Fruit fly (Drosophila melanogaster) whole organism, embryonic: Measurements from ENCODE around the gene CG13700.

Experiments
- ATbp ChIP-seq: fragments of 200-800 bp; sonication (Bioruptor generic); optimal IDR thresholded peaks from 2 replicates; lab custom pipeline; 2017; ENCODE audit warnings: missing biosample characterization, mild to moderate bottlenecking, missing genetic modification characterization, missing genetic modification reagents
- Blimp-1 ChIP-seq: fragments of 200-800 bp; sonication (Bioruptor generic); optimal IDR thresholded peaks from 3 replicates; lab custom pipeline; 2018; ENCODE audit warnings: missing biosample characterization, missing genetic modification characterization, mild to moderate bottlenecking, moderate library complexity, missing genetic modification reagents
- C15 ChIP-seq: fragments of 200-800 bp; sonication (Bioruptor generic); IDR thresholded peaks from 3 replicates; pipeline ENCODE4 v1.3.6; 2022; ENCODE audit warnings: missing biosample characterization, missing genetic modification characterization
- CG12942 ChIP-seq: fragments of 200-800 bp; sonication (Bioruptor generic); optimal IDR thresholded peaks from 3 replicates; lab custom pipeline; 2016; ENCODE audit warnings: missing biosample characterization, missing genetic modification characterization
- CG14710 ChIP-seq: fragments of 200-800 bp; sonication (Bioruptor generic); optimal IDR thresholded peaks from 3 replicates; lab custom pipeline; 2019; ENCODE audit warnings: missing biosample characterization, mild to moderate bottlenecking, missing genetic modification characterization, moderate library complexity
- CG14860 ChIP-seq: fragments of 200-800 bp; sonication (Bioruptor generic); IDR thresholded peaks from 3 replicates; pipeline ENCODE4 v1.3.6; 2022; ENCODE audit warnings: missing biosample characterization, missing genetic modification characterization; ENCODE audit not compliant: partially characterized antibody
- CG15479 ChIP-seq: fragments of 200-800 bp; sonication (Bioruptor generic); optimal IDR thresholded peaks from 3 replicates; lab custom pipeline; 2019; ENCODE audit warnings: missing biosample characterization, mild to moderate bottlenecking, missing genetic modification characterization, moderate library complexity
- CG1602 ChIP-seq: fragments of 200-800 bp; sonication (Bioruptor generic); optimal IDR thresholded peaks from 3 replicates; lab custom pipeline; 2016; ENCODE audit warnings: missing biosample characterization, missing genetic modification characterization
- CG17612 ChIP-seq: fragments of 200-800 bp; sonication (Bioruptor generic); IDR thresholded peaks from 2 replicates; pipeline ENCODE4 v1.3.6; 2022; ENCODE audit warnings: missing biosample characterization, missing genetic modification characterization
- CG17912 ChIP-seq: fragments of 200-800 bp; sonication (Bioruptor generic); optimal IDR thresholded peaks from 2 replicates; lab custom pipeline; 2018; ENCODE audit warnings: missing biosample characterization, mild to moderate bottlenecking, missing genetic modification characterization
- CG2678 ChIP-seq: fragments of 200-800 bp; sonication (Bioruptor generic); optimal IDR thresholded peaks from 3 replicates; lab custom pipeline; 2019; ENCODE audit warnings: missing biosample characterization, mild to moderate bottlenecking, missing genetic modification characterization, moderate library complexity
- CG2889 ChIP-seq: fragments of 200-800 bp; sonication (Bioruptor generic); IDR thresholded peaks from 3 replicates; pipeline ENCODE4 v1.3.6; 2022; ENCODE audit warnings: missing biosample characterization, missing genetic modification characterization
- CG32772 ChIP-seq: fragments of 200-800 bp; sonication (Bioruptor generic); IDR thresholded peaks from 2 replicates; pipeline ENCODE4 v1.3.6; 2022; ENCODE audit warnings: missing biosample characterization, missing genetic modification characterization
- CG3995 ChIP-seq: fragments of 200-800 bp; sonication (Bioruptor generic); optimal IDR thresholded peaks from 3 replicates; lab custom pipeline; 2016; ENCODE audit warnings: missing biosample characterization, missing genetic modification characterization
- CG42726 ChIP-seq: fragments of 200-800 bp; sonication (Bioruptor generic); IDR thresholded peaks from 2 replicates; pipeline ENCODE4 v1.3.6; 2022; ENCODE audit warnings: missing biosample characterization, missing genetic modification characterization; ENCODE audit not compliant: partially characterized antibody
- CG6689 ChIP-seq: fragments of 200-800 bp; sonication (Bioruptor generic); IDR thresholded peaks from 2 replicates; pipeline ENCODE4 v1.3.6; 2022; ENCODE audit warnings: missing biosample characterization, missing genetic modification characterization
- CG7556 ChIP-seq: fragments of 200-800 bp; sonication (Bioruptor generic); optimal IDR thresholded peaks from 2 replicates; lab custom pipeline; 2017; ENCODE audit warnings: missing biosample characterization, mild to moderate bottlenecking, missing genetic modification characterization
- CG9437 ChIP-seq: fragments of 200-800 bp; sonication (Bioruptor generic); optimal IDR thresholded peaks from 2 replicates; lab custom pipeline; 2018; ENCODE audit warnings: missing biosample characterization, mild to moderate bottlenecking, missing genetic modification characterization
- CG9876 ChIP-seq: fragments of 200-800 bp; sonication (Bioruptor generic); optimal IDR thresholded peaks from 2 replicates; lab custom pipeline; 2016; ENCODE audit warnings: missing biosample characterization, missing genetic modification characterization
- D19B ChIP-seq: fragments of 200-800 bp; sonication (Bioruptor generic); optimal IDR thresholded peaks from 2 replicates; lab custom pipeline; 2017; ENCODE audit warnings: missing biosample characterization, mild to moderate bottlenecking, missing genetic modification characterization
- Deaf1 ChIP-seq: fragments of 200-800 bp; optimal IDR thresholded peaks from 3 replicates; lab custom pipeline; 2019; ENCODE audit warnings: missing biosample characterization, mild to moderate bottlenecking, missing genetic modification characterization, moderate library complexity
- Dfd ChIP-seq, 2 experiments: fragments of >200 bp; optimal IDR thresholded peaks; 2 replicates each; lab custom pipeline; 2017; ENCODE audit warnings: missing biosample characterization in 2 of 2, missing genetic modification characterization in 2 of 2
- Dref ChIP-seq: fragments of 200-800 bp; sonication (Bioruptor generic); IDR thresholded peaks from 2 replicates; pipeline ENCODE4 v1.3.6; 2022; ENCODE audit warnings: missing biosample characterization, missing genetic modification characterization
- ERR ChIP-seq: fragments of 200-800 bp; sonication (Bioruptor generic); optimal IDR thresholded peaks from 2 replicates; lab custom pipeline; 2016; ENCODE audit warnings: missing biosample characterization, missing genetic modification characterization
- HmgD ChIP-seq: fragments of 200-800 bp; sonication (Bioruptor generic); optimal IDR thresholded peaks from 3 replicates; lab custom pipeline; 2016; ENCODE audit warnings: missing biosample characterization, missing genetic modification characterization
- MBD-R2 ChIP-seq: fragments of 200-800 bp; sonication (Bioruptor generic); IDR thresholded peaks from 2 replicates; pipeline ENCODE4 v1.3.6; 2022; ENCODE audit warnings: missing biosample characterization, missing genetic modification characterization
- NC2α ChIP-seq: fragments of 200-800 bp; sonication (Bioruptor generic); optimal IDR thresholded peaks from 2 replicates; lab custom pipeline; 2016; ENCODE audit warnings: missing biosample characterization, missing genetic modification characterization
- Neu2 ChIP-seq: fragments of 200-800 bp; sonication (Bioruptor generic); optimal IDR thresholded peaks from 3 replicates; lab custom pipeline; 2016; ENCODE audit warnings: missing biosample characterization, missing genetic modification characterization, borderline replicate concordance
- NfI ChIP-seq: fragments of 200-800 bp; sonication (Bioruptor generic); optimal IDR thresholded peaks from 3 replicates; lab custom pipeline; 2018; ENCODE audit warnings: missing biosample characterization, mild to moderate bottlenecking, missing genetic modification characterization, moderate library complexity
- Pdp1 ChIP-seq, 2 experiments: fragments of 200-800 bp; sonication (Bioruptor generic); optimal IDR thresholded peaks; 3 replicates each; lab custom pipeline; 2016; ENCODE audit warnings: missing biosample characterization in 2 of 2, missing genetic modification characterization in 2 of 2, mild to moderate bottlenecking in 1 of 2, moderate library complexity in 1 of 2
- Ravus ChIP-seq: fragments of 200-800 bp; sonication (Bioruptor generic); IDR thresholded peaks from 2 replicates; pipeline ENCODE4 v1.3.6; 2022; ENCODE audit warnings: missing biosample characterization, missing genetic modification characterization
- Six4 ChIP-seq: fragments of 200-800 bp; sonication (Bioruptor generic); optimal IDR thresholded peaks from 2 replicates; lab custom pipeline; 2016; ENCODE audit warnings: missing biosample characterization, missing genetic modification characterization
- ase ChIP-seq: fragments of 200-800 bp; sonication (Bioruptor generic); IDR thresholded peaks from 3 replicates; pipeline ENCODE4 v1.3.6; 2022; ENCODE audit warnings: missing biosample characterization, missing genetic modification characterization
- cas ChIP-seq: fragments of 200-800 bp; sonication (Bioruptor generic); IDR thresholded peaks from 2 replicates; pipeline ENCODE4 v1.3.6; 2022; ENCODE audit warnings: missing biosample characterization, missing genetic modification characterization
- cato ChIP-seq: fragments of 200-800 bp; sonication (Bioruptor generic); optimal IDR thresholded peaks from 2 replicates; lab custom pipeline; 2016; ENCODE audit warnings: missing biosample characterization, missing genetic modification characterization, borderline replicate concordance
- dati ChIP-seq: fragments of 200-800 bp; sonication (Bioruptor generic); IDR thresholded peaks from 2 replicates; pipeline ENCODE4 v1.3.6; 2022; ENCODE audit warnings: missing biosample characterization, missing genetic modification characterization
- eve ChIP-seq, 2 experiments: fragments of >200 bp; optimal IDR thresholded peaks; 2 replicates each; lab custom pipeline; 2017; ENCODE audit warnings: missing biosample characterization in 2 of 2, missing genetic modification characterization in 2 of 2
- fd102C ChIP-seq: fragments of 200-800 bp; sonication (Bioruptor generic); optimal IDR thresholded peaks from 2 replicates; lab custom pipeline; 2018; ENCODE audit warnings: missing biosample characterization, mild to moderate bottlenecking, missing genetic modification characterization, moderate library complexity
- ftz-f1 ChIP-seq: fragments of 200-800 bp; sonication (Bioruptor generic); optimal IDR thresholded peaks from 2 replicates; lab custom pipeline; 2016; ENCODE audit warnings: missing biosample characterization, missing genetic modification characterization
- gro ChIP-seq: fragments of 200-800 bp; sonication (Bioruptor generic); optimal IDR thresholded peaks from 2 replicates; lab custom pipeline; 2016; ENCODE audit warnings: missing biosample characterization, missing genetic modification characterization
- kah ChIP-seq: fragments of 200-800 bp; sonication (Bioruptor generic); optimal IDR thresholded peaks from 2 replicates; lab custom pipeline; 2018; ENCODE audit warnings: missing biosample characterization, mild to moderate bottlenecking, missing genetic modification characterization
- lov ChIP-seq, 2 experiments: fragments of 200-800 bp in 1 of 2; fragments of >200 bp in 1 of 2; sonication (Bioruptor generic) in 1 of 2; IDR thresholded peaks in 1 of 2; optimal IDR thresholded peaks in 1 of 2; 2 replicates in 1 of 2; 3 replicates in 1 of 2; pipeline versions ENCODE4 v1.3.6 to Lab custom; 2017 to 2022; ENCODE audit warnings: missing biosample characterization in 1 of 2, missing genetic modification characterization in 1 of 2
- mirr ChIP-seq: fragments of 200-800 bp; sonication (Bioruptor generic); optimal IDR thresholded peaks from 3 replicates; lab custom pipeline; 2018; ENCODE audit warnings: missing biosample characterization, mild to moderate bottlenecking, missing genetic modification characterization
- odd ChIP-seq: fragments of 200-800 bp; sonication (Bioruptor generic); optimal IDR thresholded peaks from 2 replicates; lab custom pipeline; 2017; ENCODE audit warnings: missing biosample characterization, mild to moderate bottlenecking, missing genetic modification characterization
- otp ChIP-seq: fragments of 200-800 bp; sonication (Bioruptor generic); IDR thresholded peaks from 3 replicates; pipeline ENCODE4, ENCODE4 v1.3.6; 2022; ENCODE audit warnings: missing biosample characterization, missing genetic modification characterization
- pfk ChIP-seq: fragments of 200-800 bp; sonication (Bioruptor generic); optimal IDR thresholded peaks from 2 replicates; lab custom pipeline; 2018; ENCODE audit warnings: missing biosample characterization, mild to moderate bottlenecking, missing genetic modification characterization, moderate library complexity
- pnt ChIP-seq: fragments of 200-800 bp; sonication (Bioruptor generic); optimal IDR thresholded peaks from 3 replicates; lab custom pipeline; 2016; ENCODE audit warnings: missing biosample characterization, missing genetic modification characterization
- pros ChIP-seq: fragments of 200-800 bp; sonication (Bioruptor generic); optimal IDR thresholded peaks from 3 replicates; lab custom pipeline; 2019; ENCODE audit warnings: missing biosample characterization, mild to moderate bottlenecking, missing genetic modification characterization, moderate library complexity
- sima ChIP-seq: fragments of 200-800 bp; sonication (Bioruptor generic); optimal IDR thresholded peaks from 2 replicates; lab custom pipeline; 2016; ENCODE audit warnings: missing biosample characterization, missing genetic modification characterization
- sob ChIP-seq: fragments of 200-800 bp; sonication (Bioruptor generic); IDR thresholded peaks from 2 replicates; pipeline ENCODE4 v1.3.6; 2022; ENCODE audit warnings: missing biosample characterization, missing genetic modification characterization
- zfh2 ChIP-seq: fragments of 200-800 bp; sonication (Bioruptor generic); optimal IDR thresholded peaks from 2 replicates; lab custom pipeline; 2016; ENCODE audit warnings: missing biosample characterization, missing genetic modification characterization

CG13700 gene

dm6 chr3L:18250652-18251051, 50.4 kb downstream of the CG13700 start (continued):
- TF ChIP-seq cas (no peak), pfk (no peak), Ravus (GFP tag; lab: Robert Waterston, UW) (no peak), CG7556 (peak; percentile 39), CG42726 (GFP tag; lab: Robert Waterston, UW) (no peak), ase (GFP tag; lab: Robert Waterston, UW) (0 out of 3 replicates have a peak, but pooled peaks have one; percentile 8), NC2α (GFP tag; lab: Kevin White, UChicago) (no peak), CG1602 (GFP tag; lab: Kevin White, UChicago) (peak; percentile 70), pnt (GFP tag; lab: Kevin White, UChicago) (no peak), Dref (GFP tag; lab: Robert Waterston, UW) (no peak), CG14860 (GFP tag; lab: Robert Waterston, UW) (no peak), Six4 (GFP tag; lab: Kevin White, UChicago) (peak; percentile 55), CG2889 (GFP tag; lab: Robert Waterston, UW) (no peak), HmgD (GFP tag; lab: Kevin White, UChicago) (no peak), MBD-R2 (GFP tag; lab: Robert Waterston, UW) (no peak), CG2678 (tag; lab: Kevin White, UChicago) (peak; percentile 74), ATbp (peak; percentile 38), otp (GFP tag; lab: Robert Waterston, UW) (peak; percentile 74; the same call in 2 of the 3 replicates), kah (GFP tag; lab: Kevin White, UChicago) (no peak), ftz-f1 (GFP tag; lab: Kevin White, UChicago) (no peak), pros (GFP tag; lab: Kevin White, UChicago) (no peak), gro (GFP tag; lab: Kevin White, UChicago) (no peak), CG3995 (GFP tag; lab: Kevin White, UChicago) (no peak), mirr (no peak), D19B (GFP tag; lab: Kevin White, UChicago) (peak; percentile 65), sob (no peak; the same call in 1 of the 2 replicates), dati (GFP tag; lab: Robert Waterston, UW) (no peak), odd (no peak), CG15479 (GFP tag; lab: Kevin White, UChicago) (no peak), CG32772 (GFP tag; lab: Robert Waterston, UW) (peak; percentile 79), fd102C (no peak), CG6689 (GFP tag; lab: Robert Waterston, UW) (peak; percentile 71), ERR (GFP tag; lab: Kevin White, UChicago) (no peak), NfI (GFP tag; lab: Kevin White, UChicago) (peak; percentile 28), CG14710 (tag; lab: Kevin White, UChicago) (peak; percentile 78), eve (GFP tag; optimal IDR thresholded peaks at IDR 0.05; lab: Kevin White, UChicago) (peak in 1 of 2 experiments; percentile 27), Pdp1 (GFP tag; optimal IDR thresholded peaks at IDR 0.05; lab: Kevin White, UChicago) (peak in 1 of 2 experiments; percentile 4), sima (GFP tag; lab: Kevin White, UChicago) (no peak), C15 (GFP tag; lab: Robert Waterston, UW) (no peak), zfh2 (no peak), Dfd (GFP tag; optimal IDR thresholded peaks at IDR 0.05; lab: Kevin White, UChicago) (no peak), CG12942 (no peak), Neu2 (GFP tag; lab: Kevin White, UChicago) (no peak), cato (no peak), CG17612 (GFP tag; lab: Robert Waterston, UW) (no peak), CG17912 (GFP tag; lab: Kevin White, UChicago) (no peak), CG9876 (GFP tag; lab: Kevin White, UChicago) (no peak), CG9437 (GFP tag; lab: Kevin White, UChicago) (peak; percentile 4), lov (optimal IDR thresholded peaks at IDR 0.05; lab: Kevin White, UChicago) (no peak), lov (GFP tag; IDR thresholded peaks at IDR 0.05; lab: Robert Waterston, UW) (peak; percentile 33; the same call in 1 of the 3 replicates), Blimp-1 (GFP tag; lab: Kevin White, UChicago) (peak; percentile 80), Deaf1 (no peak)
